Fruit fly (Drosophila melanogaster): ENCODE measurements around the gene CG9592.

The CG9592 gene

dm6 chr3L:14551621-14552020 lies 34.0 kb downstream of the CG9592 start:
- no peak for TF ChIP-seq CG9705 (GFP tag; optimal IDR thresholded peaks at IDR 0.05)
- no peak for TF ChIP-seq GATAd (GFP tag; optimal IDR thresholded peaks at IDR 0.05)
- no peak for TF ChIP-seq Dif (GFP tag; optimal IDR thresholded peaks at IDR 0.05; ENCODE audit: partially characterized antibody)
- TF ChIP-seq Jra (GFP tag; optimal IDR thresholded peaks at IDR 0.05), result no peak
- TF ChIP-seq Rel (GFP tag; optimal IDR thresholded peaks at IDR 0.05), result no peak
- TF ChIP-seq Rel (tag; optimal IDR thresholded peaks at IDR 0.05), result no peak
- no peak for TF ChIP-seq dl (GFP tag; optimal IDR thresholded peaks at IDR 0.05; ENCODE audit: insufficient read depth in 1 of 2, partially characterized antibody in 2 of 2)
- no peak for TF ChIP-seq sv (GFP tag; optimal IDR thresholded peaks at IDR 0.05)
- no peak for TF ChIP-seq CG32264 (GFP tag; optimal IDR thresholded peaks at IDR 0.05)
- no peak for TF ChIP-seq fru (GFP tag; optimal IDR thresholded peaks at IDR 0.05)
- TF ChIP-seq pan (optimal IDR thresholded peaks at IDR 0.05), result no peak
- TF ChIP-seq h (GFP tag; optimal IDR thresholded peaks at IDR 0.05), result no peak
- no peak for TF ChIP-seq Dfd (GFP tag; optimal IDR thresholded peaks at IDR 0.05)
- TF ChIP-seq Mio (GFP tag; optimal IDR thresholded peaks at IDR 0.05), result no peak

- TF ChIP-seq Sp1 (GFP tag; optimal IDR thresholded peaks at IDR 0.05), result no peak
- TF ChIP-seq sv (GFP tag; optimal IDR thresholded peaks at IDR 0.05), result no peak
- no peak for TF ChIP-seq Hr78 (GFP tag; optimal IDR thresholded peaks at IDR 0.05)
- no peak for TF ChIP-seq GATAd (GFP tag; optimal IDR thresholded peaks at IDR 0.05)
- no peak for TF ChIP-seq CG32264 (GFP tag; optimal IDR thresholded peaks at IDR 0.05)
- no peak for TF ChIP-seq ey (GFP tag; optimal IDR thresholded peaks at IDR 0.05)
- TF ChIP-seq Hr83 (GFP tag; optimal IDR thresholded peaks at IDR 0.05; ENCODE audit: poor library complexity, severe bottlenecking), result no peak
- TF ChIP-seq fru (GFP tag; optimal IDR thresholded peaks at IDR 0.05), result no peak
- TF ChIP-seq woc (GFP tag; optimal IDR thresholded peaks at IDR 0.05), result no peak
- no peak for TF ChIP-seq lola (GFP tag; optimal IDR thresholded peaks at IDR 0.05)
- TF ChIP-seq HLH106 (tag; optimal IDR thresholded peaks at IDR 0.05), result no peak
- TF ChIP-seq pan (optimal IDR thresholded peaks at IDR 0.05), result no peak
- TF ChIP-seq jim (GFP tag; optimal IDR thresholded peaks at IDR 0.05), result no peak
These were observed 34.7 kb downstream of the CG9592 start for dm6 chr3L:14552041-14552924.

- TF ChIP-seq dmrt93B (GFP tag; optimal IDR thresholded peaks at IDR 0.05) (no peak), Hr78 (GFP tag; optimal IDR thresholded peaks at IDR 0.05) (no peak), CG9705 (GFP tag; optimal IDR thresholded peaks at IDR 0.05) (no peak), fru (GFP tag; optimal IDR thresholded peaks at IDR 0.05) (peak; percentile 59), CrebA (GFP tag; optimal IDR thresholded peaks at IDR 0.05; ENCODE audit: borderline replicate concordance) (no peak), sv (GFP tag; optimal IDR thresholded peaks at IDR 0.05) (no peak), foxo (GFP tag; optimal IDR thresholded peaks at IDR 0.05) (peak in 1 of 2 experiments; percentile 61), woc (GFP tag; optimal IDR thresholded peaks at IDR 0.05) (no peak), Sp1 (GFP tag; optimal IDR thresholded peaks at IDR 0.05) (peak; percentile 15), ey (GFP tag; optimal IDR thresholded peaks at IDR 0.05) (peak; percentile 55), N (GFP tag; optimal IDR thresholded peaks at IDR 0.05) (no peak), Vsx2 (GFP tag; optimal IDR thresholded peaks at IDR 0.05; ENCODE audit: partially characterized antibody) (no peak), rgr (GFP tag; optimal IDR thresholded peaks at IDR 0.05) (peak; percentile 38), GATAd (GFP tag; optimal IDR thresholded peaks at IDR 0.05) (no peak), brk (GFP tag; optimal IDR thresholded peaks at IDR 0.05) (no peak), tai (GFP tag; optimal IDR thresholded peaks at IDR 0.05) (no peak), usp (GFP tag; optimal IDR thresholded peaks at IDR 0.05) (no peak), h (GFP tag; optimal IDR thresholded peaks at IDR 0.05) (peak; percentile 42), psq (GFP tag; optimal IDR thresholded peaks at IDR 0.05) (peak; percentile 10), Hr83 (GFP tag; optimal IDR thresholded peaks at IDR 0.05; ENCODE audit: poor library complexity, severe bottlenecking) (no peak), dsf (GFP tag; optimal IDR thresholded peaks at IDR 0.05; ENCODE audit: borderline replicate concordance) (no peak), Dif (GFP tag; optimal IDR thresholded peaks at IDR 0.05; ENCODE audit: partially characterized antibody) (no peak), Rel (GFP tag; optimal IDR thresholded peaks at IDR 0.05) (no peak), Rel (tag; optimal IDR thresholded peaks at IDR 0.05) (no peak), OdsH (GFP tag; optimal IDR thresholded peaks at IDR 0.05) (no peak), dl (GFP tag; optimal IDR thresholded peaks at IDR 0.05; ENCODE audit: insufficient read depth in 1 of 2, partially characterized antibody in 2 of 2) (no peak)
These were observed 35.3 kb downstream of the CG9592 start for dm6 chr3L:14552925-14553239.

Data from whole organism, wandering third instar larva.